Worm (Caenorhabditis elegans) whole organism, late embryonic: ENCODE measurements around the gene sra-27.

Source experiments
- ama-1 ChIP-seq: fragments of 150-350 bp; optimal IDR thresholded peaks from 2 replicates; lab custom pipeline; 2014
- ceh-34 ChIP-seq: sonication (generic microtip); optimal IDR thresholded peaks from 2 replicates; lab custom pipeline; 2016; ENCODE audit warnings: mild to moderate bottlenecking, missing genetic modification characterization, missing compliant biosample characterization
- nfya-1 ChIP-seq: sonication (generic microtip); optimal IDR thresholded peaks from 2 replicates; lab custom pipeline; 2017; ENCODE audit warnings: missing genetic modification characterization, mild to moderate bottlenecking, missing compliant biosample characterization, antibody characterized with exemption, moderate library complexity
- pax-1 ChIP-seq: fragments of 150-350 bp; optimal IDR thresholded peaks from 2 replicates; lab custom pipeline; 2014; ENCODE audit warnings: missing biosample characterization, missing genetic modification characterization
- pqm-1 ChIP-seq: sonication (generic microtip); optimal IDR thresholded peaks from 2 replicates; lab custom pipeline; 2016; ENCODE audit warnings: missing genetic modification characterization, missing compliant biosample characterization
- rnt-1 ChIP-seq: sonication (generic microtip); optimal IDR thresholded peaks from 2 replicates; lab custom pipeline; 2016; ENCODE audit warnings: missing genetic modification characterization, missing compliant biosample characterization
- tbx-2 ChIP-seq: sonication (generic microtip); optimal IDR thresholded peaks from 2 replicates; lab custom pipeline; 2016; ENCODE audit warnings: missing genetic modification characterization, missing compliant biosample characterization
- unc-3 ChIP-seq, 2 experiments: fragments of 200-800 bp in 1 of 2; sonication (Bioruptor generic) in 1 of 2; sonication (generic microtip) in 1 of 2; conservative IDR thresholded peaks in 1 of 2; optimal IDR thresholded peaks in 1 of 2; 2 replicates each; pipeline versions ENCODE4 v1.3.6 to Lab custom; 2016 to 2022; ENCODE audit warnings: missing compliant biosample characterization in 2 of 2, missing genetic modification characterization in 2 of 2, missing genetic modification reagents in 1 of 2
- unc-55 ChIP-seq: sonication (generic microtip); optimal IDR thresholded peaks from 2 replicates; lab custom pipeline; 2017; ENCODE audit warnings: missing biosample characterization, missing genetic modification reagents, missing genetic modification characterization

DNA sequence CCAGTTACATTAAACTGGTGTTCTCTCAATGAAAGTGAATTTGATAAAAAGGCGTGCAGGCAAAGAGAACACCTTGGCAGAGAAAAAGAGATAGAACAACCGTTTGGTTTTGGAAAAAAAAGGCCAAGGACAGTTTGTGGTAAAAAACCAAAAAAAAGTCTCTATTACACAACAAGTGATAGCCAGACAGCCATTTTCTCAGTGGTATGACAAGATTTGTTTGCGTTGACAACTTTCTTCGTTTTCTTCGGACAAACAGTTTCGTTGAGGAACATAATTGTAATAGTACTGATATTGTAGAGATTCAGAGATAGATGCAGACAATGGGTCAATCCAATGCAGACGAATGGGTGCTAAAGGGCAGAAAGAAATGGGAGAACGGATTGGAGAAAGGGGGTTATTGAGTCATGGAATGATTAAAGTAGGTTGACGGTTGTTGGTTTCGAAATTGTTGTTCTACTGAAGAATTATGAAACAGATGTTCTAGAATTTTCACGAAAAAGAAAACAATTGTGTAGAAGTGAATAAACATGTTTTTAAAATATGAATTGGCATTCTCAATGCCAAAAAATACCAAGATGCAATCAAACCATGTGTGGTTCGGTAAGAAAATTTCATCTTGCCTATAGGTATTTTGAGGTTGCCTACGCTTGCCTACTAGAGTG, 6.5 kb upstream of the sra-27 start:
- TF ChIP-seq unc-55 (GFP tag; lab: Kevin White, UChicago) = no peak
- no peak for TF ChIP-seq ceh-34 (tag; lab: Kevin White, UChicago)
- no peak for TF ChIP-seq pqm-1 (tag; lab: Kevin White, UChicago)
- no peak for TF ChIP-seq tbx-2
- TF ChIP-seq pax-1 (tag; lab: Kevin White, UChicago) = no peak
- TF ChIP-seq ama-1 (lab: Kevin White, UChicago) = no peak
- TF ChIP-seq unc-3 (GFP tag; conservative IDR thresholded peaks at IDR 0.05; lab: Robert Waterston, UW) = no peak
- no peak for TF ChIP-seq unc-3 (tag; optimal IDR thresholded peaks at IDR 0.05; lab: Kevin White, UChicago)
- no peak for TF ChIP-seq rnt-1 (tag; lab: Kevin White, UChicago)
- TF ChIP-seq nfya-1 (tag; lab: Kevin White, UChicago) = no peak
